Worm (Caenorhabditis elegans) whole organism, L4 larva: ENCODE results near the gene F19B10.1.

Experiments used
- D1046.2 ChIP-seq: fragments of 200-800 bp; sonication (Bioruptor generic); IDR thresholded peaks from 2 replicates; pipeline ENCODE4 v1.3.6; 2022; ENCODE audit warnings: missing genetic modification characterization, missing compliant biosample characterization
- R02D3.7 ChIP-seq: fragments of 150-350 bp; sonication (generic microtip); optimal IDR thresholded peaks from 3 replicates; lab custom pipeline; 2014; ENCODE audit warnings: missing biosample characterization, missing genetic modification characterization
- fkh-10 ChIP-seq: fragments of 150-350 bp; optimal IDR thresholded peaks from 2 replicates; lab custom pipeline; 2014; ENCODE audit warnings: missing biosample characterization, missing genetic modification reagents, missing genetic modification characterization
- nhr-111 ChIP-seq: fragments of 200-800 bp; sonication (Bioruptor generic); optimal IDR thresholded peaks from 2 replicates; lab custom pipeline; 2018; ENCODE audit warnings: mild to moderate bottlenecking, missing genetic modification characterization, missing compliant biosample characterization
- unc-62 ChIP-seq, 3 experiments: fragments of 150-350 bp in 1 of 3; sonication (generic microtip); optimal IDR thresholded peaks in 2 of 3; peaks in 1 of 3; 1 replicate in 1 of 3; 2 replicates in 2 of 3; lab custom pipeline; 2014 to 2017; ENCODE audit warnings: missing biosample characterization in 3 of 3, missing genetic modification characterization in 3 of 3, missing genetic modification reagents in 3 of 3, missing genotype in 1 of 3

- TF ChIP-seq D1046.2 (GFP tag; lab: Robert Waterston, UW), result no peak
- TF ChIP-seq nhr-111, result no peak
- TF ChIP-seq R02D3.7 (tag; lab: Kevin White, UChicago), result no peak
- no peak for TF ChIP-seq unc-62 (GFP tag; optimal IDR thresholded peaks at IDR 0.05 in 1 of 2; lab: Kevin White, UChicago)
- no peak for TF ChIP-seq unc-62 (tag; optimal IDR thresholded peaks at IDR 0.05; lab: Kevin White, UChicago)
- no peak for TF ChIP-seq fkh-10
These were observed 27.6 kb upstream of the F19B10.1 start, which contains the start of gene F19B10.5 for ce11 chrII:3655378-3655777.
